Worm (Caenorhabditis elegans): Measurements from ENCODE around the gene Y39A1A.22.

ce11 chrIII:10755480-10756066 is 48.7 kb upstream of the Y39A1A.22 start, which contains the start of gene hpl-2:
- TF ChIP-seq pes-1 (GFP tag; IDR thresholded peaks at IDR 0.05) (no peak), F13C5.2 (tag; optimal IDR thresholded peaks at IDR 0.05) (no peak), hmbx-1 (tag; optimal IDR thresholded peaks at IDR 0.05) (no peak), ama-1 (optimal IDR thresholded peaks at IDR 0.05) (no peak), tbx-11 (GFP tag; IDR thresholded peaks at IDR 0.05) (no peak), tra-4 (tag; optimal IDR thresholded peaks at IDR 0.05) (no peak), hmg-4 (GFP tag; optimal IDR thresholded peaks at IDR 0.05) (no peak), sea-1 (GFP tag; conservative IDR thresholded peaks at IDR 0.05) (no peak), tbx-37 (GFP tag; conservative IDR thresholded peaks at IDR 0.05) (no peak), B0310.2 (tag; optimal IDR thresholded peaks at IDR 0.05) (no peak), flt-1 (GFP tag; IDR thresholded peaks at IDR 0.05) (no peak), ceh-36 (tag; optimal IDR thresholded peaks at IDR 0.05) (no peak)
